Worm (Caenorhabditis elegans) whole organism, mixed stage, embryonic: ENCODE results near the gene gpx-5.

Experiments
- blmp-1 ChIP-seq: fragments of 150-350 bp; optimal IDR thresholded peaks from 2 replicates; lab custom pipeline; 2014; ENCODE audit warnings: missing biosample characterization, missing genetic modification characterization
- ceh-39 ChIP-seq: fragments of 150-350 bp; optimal IDR thresholded peaks from 2 replicates; lab custom pipeline; 2014; ENCODE audit warnings: missing biosample characterization, missing genetic modification characterization
- ceh-43 ChIP-seq: fragments of 200-800 bp; sonication (Bioruptor generic); optimal IDR thresholded peaks from 2 replicates; lab custom pipeline; 2018; ENCODE audit warnings: mild to moderate bottlenecking, missing genetic modification characterization, moderate library complexity, missing compliant biosample characterization
- ceh-83 ChIP-seq: fragments of 200-800 bp; sonication (Bioruptor generic); optimal IDR thresholded peaks from 2 replicates; lab custom pipeline; 2018; ENCODE audit warnings: mild to moderate bottlenecking, missing genetic modification characterization, missing compliant biosample characterization
- ces-1 ChIP-seq: fragments of 150-350 bp; optimal IDR thresholded peaks from 2 replicates; lab custom pipeline; 2014; ENCODE audit warnings: missing biosample characterization, missing genetic modification reagents, missing genetic modification characterization
- drap-1 ChIP-seq: fragments of 200-800 bp; sonication (Bioruptor generic); optimal IDR thresholded peaks from 3 replicates; lab custom pipeline; 2018; ENCODE audit warnings: mild to moderate bottlenecking, missing genetic modification characterization, missing compliant biosample characterization
- elt-1 ChIP-seq: sonication (generic microtip); optimal IDR thresholded peaks from 2 replicates; lab custom pipeline; 2017; ENCODE audit warnings: missing genetic modification characterization, mild to moderate bottlenecking, missing compliant biosample characterization, antibody characterized with exemption, moderate library complexity, borderline replicate concordance; ENCODE audit not compliant: insufficient read depth
- flh-1 ChIP-seq: fragments of 200-800 bp; sonication (Bioruptor generic); optimal IDR thresholded peaks from 2 replicates; lab custom pipeline; 2018; ENCODE audit warnings: mild to moderate bottlenecking, missing genetic modification characterization, moderate library complexity, missing compliant biosample characterization
- ham-2 ChIP-seq: fragments of 200-800 bp; sonication (Bioruptor generic); optimal IDR thresholded peaks from 2 replicates; lab custom pipeline; 2018; ENCODE audit warnings: mild to moderate bottlenecking, missing genetic modification characterization, missing compliant biosample characterization
- hlh-1 ChIP-seq: fragments of 150-350 bp; optimal IDR thresholded peaks from 2 replicates; lab custom pipeline; 2014; ENCODE audit warnings: missing biosample characterization, missing genetic modification reagents, missing genetic modification characterization
- lin-13 ChIP-seq: fragments of 150-350 bp; optimal IDR thresholded peaks from 2 replicates; lab custom pipeline; 2014; ENCODE audit warnings: missing biosample characterization, missing genetic modification characterization
- lin-32 ChIP-seq: fragments of 200-800 bp; sonication (Bioruptor generic); optimal IDR thresholded peaks from 2 replicates; lab custom pipeline; 2018; ENCODE audit warnings: mild to moderate bottlenecking, missing genetic modification characterization, missing compliant biosample characterization
- lsy-2 ChIP-seq: fragments of 150-350 bp; optimal IDR thresholded peaks from 2 replicates; lab custom pipeline; 2014; ENCODE audit warnings: missing biosample characterization, missing genetic modification characterization
- mab-5 ChIP-seq: fragments of 150-350 bp; optimal IDR thresholded peaks from 2 replicates; lab custom pipeline; 2014; ENCODE audit warnings: missing biosample characterization, missing genetic modification characterization
- mep-1 ChIP-seq: fragments of 150-350 bp; optimal IDR thresholded peaks from 2 replicates; lab custom pipeline; 2017; ENCODE audit warnings: missing biosample characterization, missing genetic modification reagents, missing genetic modification characterization, inconsistent platforms
- mls-2 ChIP-seq: sonication (generic microtip); optimal IDR thresholded peaks from 2 replicates; lab custom pipeline; 2016; ENCODE audit warnings: mild to moderate bottlenecking, missing genetic modification characterization, moderate library complexity, missing compliant biosample characterization
- nhr-12 ChIP-seq: fragments of 150-350 bp; optimal IDR thresholded peaks from 2 replicates; lab custom pipeline; 2014; ENCODE audit warnings: missing biosample characterization, missing genetic modification characterization
- pha-4 ChIP-seq: fragments of 150-350 bp; optimal IDR thresholded peaks from 2 replicates; lab custom pipeline; 2018; ENCODE audit warnings: missing biosample characterization, missing genetic modification reagents, missing genetic modification characterization
- sem-2 ChIP-seq: fragments of 200-800 bp; sonication (Bioruptor generic); optimal IDR thresholded peaks from 2 replicates; lab custom pipeline; 2018; ENCODE audit warnings: mild to moderate bottlenecking, missing genetic modification characterization, missing compliant biosample characterization
- snpc-4 ChIP-seq: fragments of 150-350 bp; optimal IDR thresholded peaks from 2 replicates; lab custom pipeline; 2014; ENCODE audit warnings: missing biosample characterization, missing genetic modification characterization
- tbx-8 ChIP-seq: fragments of 200-800 bp; sonication (Bioruptor generic); optimal IDR thresholded peaks from 2 replicates; lab custom pipeline; 2018; ENCODE audit warnings: mild to moderate bottlenecking, missing genetic modification characterization, moderate library complexity, missing compliant biosample characterization
- unc-120 ChIP-seq: sonication (generic microtip); optimal IDR thresholded peaks from 2 replicates; lab custom pipeline; 2017; ENCODE audit warnings: missing genetic modification characterization, missing compliant biosample characterization; ENCODE audit not compliant: poor library complexity, severe bottlenecking
- unc-62 ChIP-seq: fragments of 150-350 bp; optimal IDR thresholded peaks from 2 replicates; lab custom pipeline; 2014; ENCODE audit warnings: missing biosample characterization, missing genetic modification reagents, missing genetic modification characterization
- ztf-11 ChIP-seq: fragments of 150-350 bp; optimal IDR thresholded peaks from 2 replicates; lab custom pipeline; 2014; ENCODE audit warnings: missing biosample characterization, missing genetic modification characterization

gpx-5 gene

DNA sequence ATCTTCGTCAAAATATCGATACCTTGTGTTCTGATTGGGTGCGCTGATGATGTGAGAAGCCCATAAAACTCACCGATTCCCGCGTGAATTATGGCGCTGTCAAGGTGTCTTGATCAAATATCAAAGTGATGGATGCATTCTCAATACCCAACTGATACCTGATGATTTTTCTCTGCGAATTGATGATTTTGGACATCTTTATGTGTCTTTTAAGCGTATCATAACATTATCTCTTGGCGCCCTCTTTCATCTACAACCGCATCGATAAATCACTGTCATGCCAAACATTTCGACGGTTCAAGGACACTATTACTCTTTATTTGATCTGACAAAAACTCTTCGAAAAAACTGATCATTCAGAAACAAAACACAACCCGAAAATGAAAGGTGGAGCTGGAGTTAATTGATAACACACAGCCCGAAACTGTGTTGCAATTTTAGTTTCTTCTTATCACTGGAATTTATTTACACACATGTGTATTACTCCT lies 37.2 kb upstream of the gpx-5 start:
- TF ChIP-seq unc-62 (GFP tag; lab: Kevin White, UChicago) (peak; percentile 82), snpc-4 (tag; lab: Kevin White, UChicago) (no peak)
- TF ChIP-seq, all 35 proteins: peak for 1

DNA sequence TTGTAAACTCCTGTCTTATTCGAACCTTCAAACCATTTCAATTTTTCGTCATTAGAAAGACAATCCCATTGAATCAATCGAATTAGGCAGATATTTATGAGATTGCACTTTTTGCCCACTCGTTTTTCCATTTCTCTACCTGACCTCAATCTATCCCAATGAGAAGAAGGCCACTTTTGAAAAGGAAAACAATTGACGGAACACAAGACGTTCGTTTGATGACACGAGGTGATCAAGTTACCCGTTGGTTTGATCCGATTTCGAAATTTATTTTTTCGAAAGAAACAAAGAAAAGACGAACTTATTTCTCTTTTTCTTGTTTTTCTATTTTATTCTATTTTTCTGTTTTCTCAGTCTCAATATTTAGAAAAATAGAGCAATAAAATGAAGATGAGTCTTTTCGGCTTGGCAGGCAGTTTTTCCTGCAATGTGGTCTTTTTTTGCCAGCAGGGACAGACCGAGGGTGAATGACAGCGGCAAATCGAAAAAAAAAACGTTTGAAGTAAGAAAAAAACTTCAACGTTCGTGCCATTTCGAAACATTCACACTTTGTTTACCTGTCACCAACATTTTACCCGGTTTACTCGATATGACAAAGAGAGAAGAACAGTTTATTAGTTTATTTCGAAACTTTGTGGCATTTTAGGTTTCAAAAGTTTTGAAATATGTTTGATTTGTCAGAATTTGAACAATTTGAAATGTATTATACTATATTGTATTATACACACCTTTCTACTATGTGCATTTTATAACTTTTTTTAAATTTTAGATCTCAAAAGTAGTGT lies 36.3 kb upstream of the gpx-5 start:
- TF ChIP-seq lin-32 (GFP tag; lab: Kevin White, UChicago) (no peak), unc-120 (no peak), blmp-1 (tag; lab: Kevin White, UChicago) (no peak), ztf-11 (tag; lab: Kevin White, UChicago) (no peak), unc-62 (GFP tag; lab: Kevin White, UChicago) (no peak), ceh-39 (no peak), ceh-83 (GFP tag; lab: Kevin White, UChicago) (no peak), drap-1 (GFP tag; lab: Kevin White, UChicago) (no peak), lsy-2 (no peak), mab-5 (tag; lab: Kevin White, UChicago) (no peak), ces-1 (no peak), flh-1 (no peak), nhr-12 (no peak), pha-4 (no peak), ceh-43 (GFP tag; lab: Kevin White, UChicago) (no peak), elt-1 (tag; lab: Kevin White, UChicago) (no peak), hlh-1 (tag; lab: Kevin White, UChicago) (no peak)

DNA sequence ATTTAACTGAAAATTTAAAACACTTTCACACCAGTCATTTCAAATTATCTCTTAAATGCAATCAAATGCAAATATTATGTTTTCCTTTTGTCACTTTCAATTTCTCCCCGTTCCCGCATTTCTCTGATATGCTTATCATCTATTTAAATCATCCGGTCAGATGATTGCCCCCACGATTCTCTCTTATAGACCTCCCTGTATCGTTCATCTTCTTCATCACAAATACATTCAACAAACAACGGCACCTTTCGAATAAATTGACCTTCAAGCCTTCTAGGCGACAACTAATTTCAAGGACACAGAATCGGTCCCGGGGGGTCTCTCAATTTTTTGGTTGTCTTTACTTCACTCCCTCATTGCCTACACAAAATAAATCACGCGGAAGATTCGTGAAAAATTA lies 35.6 kb upstream of the gpx-5 start:
- TF ChIP-seq elt-1 (tag; lab: Kevin White, UChicago) (peak; percentile 70), snpc-4 (tag; lab: Kevin White, UChicago) (no peak), ham-2 (GFP tag; lab: Kevin White, UChicago) (peak; percentile 32), hlh-1 (tag; lab: Kevin White, UChicago) (no peak), tbx-8 (GFP tag; lab: Kevin White, UChicago) (no peak), lin-13 (tag; lab: Kevin White, UChicago) (no peak), blmp-1 (tag; lab: Kevin White, UChicago) (peak; percentile 88), lin-32 (GFP tag; lab: Kevin White, UChicago) (no peak)

DNA sequence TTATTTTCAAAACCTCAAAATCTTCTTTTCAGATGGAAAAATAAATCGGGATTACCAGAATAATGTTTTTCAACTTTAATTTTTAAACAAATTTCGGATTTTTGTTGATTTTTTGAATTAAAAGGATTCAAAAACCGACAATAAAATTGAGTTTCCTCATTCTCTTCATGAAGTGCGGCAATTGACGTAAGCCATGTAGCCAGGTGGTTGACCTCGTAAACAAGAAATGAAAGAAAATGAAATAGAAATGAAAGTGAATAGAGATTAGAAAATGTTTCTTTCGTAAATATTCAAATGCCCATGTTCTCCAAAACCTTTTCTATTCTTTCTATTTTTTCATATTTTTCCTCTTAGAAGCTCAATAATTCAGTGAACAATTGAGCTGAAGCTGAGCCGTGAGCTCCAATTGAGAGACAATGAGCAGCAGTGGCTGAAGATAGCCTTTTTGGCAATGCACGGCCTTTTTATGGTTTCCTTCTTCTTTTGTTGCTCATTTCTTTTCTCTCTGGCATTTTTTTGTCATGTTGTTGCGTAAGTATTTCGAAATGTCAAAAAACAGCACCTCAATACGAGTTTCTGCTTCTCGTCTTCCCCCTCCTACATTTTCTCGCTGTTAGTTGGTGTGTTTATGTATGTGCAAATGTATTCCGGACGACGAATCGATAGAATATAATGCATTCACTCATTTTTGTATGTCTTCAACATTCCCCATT lies 34.7 kb upstream of the gpx-5 start:
- TF ChIP-seq pha-4 (no peak), blmp-1 (tag; lab: Kevin White, UChicago) (no peak), nhr-12 (no peak), drap-1 (GFP tag; lab: Kevin White, UChicago) (no peak), lsy-2 (no peak), snpc-4 (tag; lab: Kevin White, UChicago) (no peak), mls-2 (tag; lab: Kevin White, UChicago) (no peak), sem-2 (GFP tag; lab: Kevin White, UChicago) (no peak), mep-1 (tag; lab: Kevin White, UChicago) (no peak), ceh-43 (GFP tag; lab: Kevin White, UChicago) (no peak), tbx-8 (GFP tag; lab: Kevin White, UChicago) (no peak), elt-1 (tag; lab: Kevin White, UChicago) (no peak), mab-5 (tag; lab: Kevin White, UChicago) (no peak)

DNA sequence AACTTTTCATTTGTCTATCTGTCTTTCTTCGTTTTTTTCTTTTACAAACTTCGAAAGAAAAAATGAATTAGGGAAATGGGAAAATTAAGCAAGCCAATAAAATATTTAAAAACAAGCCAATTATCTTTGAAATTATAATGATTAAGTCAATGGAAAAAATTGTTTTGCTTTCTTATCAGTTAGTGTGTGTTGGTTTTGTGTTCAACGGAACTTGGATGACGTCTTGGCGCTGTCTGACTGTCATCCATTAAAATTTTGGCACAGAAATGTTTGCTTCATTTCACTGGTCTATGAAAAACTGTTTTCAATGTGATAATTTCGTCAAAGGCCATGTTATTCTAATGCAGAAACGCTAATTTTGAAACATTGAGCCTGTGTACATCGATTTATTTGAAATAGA lies 33.9 kb upstream of the gpx-5 start:
- TF ChIP-seq drap-1 (GFP tag; lab: Kevin White, UChicago): no peak
- TF ChIP-seq flh-1: no peak
- TF ChIP-seq mep-1 (tag; lab: Kevin White, UChicago): no peak
- no peak for TF ChIP-seq ham-2 (GFP tag; lab: Kevin White, UChicago)
- no peak for TF ChIP-seq ces-1

DNA sequence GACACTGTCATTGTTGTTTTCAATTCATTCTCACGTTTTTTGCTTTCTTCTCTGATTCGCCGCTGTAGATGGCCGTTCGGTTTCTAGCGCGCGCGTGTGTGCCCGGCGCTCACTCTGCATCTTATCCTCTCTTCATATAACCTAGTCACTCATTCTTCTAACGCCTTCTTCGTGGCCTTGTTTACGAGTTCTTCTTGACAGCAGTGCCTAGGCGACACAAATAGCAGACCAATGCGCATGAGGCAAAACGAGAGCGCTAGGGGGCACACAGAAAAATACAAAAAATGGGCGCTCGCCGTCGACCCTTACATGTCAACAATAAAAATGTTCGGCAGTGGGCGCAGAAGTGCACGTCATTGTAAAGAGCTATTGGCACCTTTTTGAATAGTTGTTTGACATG lies 33.4 kb upstream of the gpx-5 start:
- TF ChIP-seq pha-4: no peak
- TF ChIP-seq ham-2 (GFP tag; lab: Kevin White, UChicago): peak; percentile 64
